Worm (Caenorhabditis elegans): Measurements from ENCODE around the gene Y110A2AL.3.

DNA sequence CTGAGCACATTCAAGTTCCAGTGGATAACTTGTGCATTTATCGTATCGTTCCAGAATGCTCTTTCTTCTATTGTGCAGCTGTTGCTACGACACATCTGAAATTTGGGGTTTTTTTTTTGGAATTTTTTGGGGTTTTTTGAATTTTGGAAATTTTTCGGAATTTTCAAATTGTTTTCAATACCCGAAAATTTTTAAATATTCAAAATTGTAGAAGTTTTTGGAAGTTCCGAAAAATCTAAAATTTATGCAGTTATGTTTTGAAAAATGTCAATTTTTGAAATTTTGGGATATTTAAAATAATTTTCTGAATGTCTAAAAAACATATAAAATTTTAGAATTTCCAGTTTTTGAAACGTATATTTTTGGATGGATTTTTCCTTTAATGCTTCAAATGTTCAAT is 4.9 kb downstream of the Y110A2AL.3 start, which contains the start of gene Y110A2AL.10:
- TF ChIP-seq unc-62 (GFP tag; optimal IDR thresholded peaks at IDR 0.05) (no peak), B0035.1 (tag; optimal IDR thresholded peaks at IDR 0.05) (no peak), pbrm-1 (GFP tag; IDR thresholded peaks at IDR 0.05) (no peak), T26A5.8 (tag; optimal IDR thresholded peaks at IDR 0.05) (no peak), lin-40 (tag; optimal IDR thresholded peaks at IDR 0.05) (no peak)
